Fruit fly (Drosophila melanogaster) whole organism, embryonic: Measurements from ENCODE around the gene CG15767.

Experiments used
- CG10654 ChIP-seq: fragments of 200-800 bp; sonication (Bioruptor generic); optimal IDR thresholded peaks from 2 replicates; lab custom pipeline; 2016; ENCODE audit warnings: missing biosample characterization, missing genetic modification characterization
- CG11560 ChIP-seq: fragments of 200-800 bp; sonication (Bioruptor generic); IDR thresholded peaks from 3 replicates; pipeline ENCODE4 v1.3.6; 2022; ENCODE audit warnings: missing biosample characterization, missing genetic modification characterization
- CG12236 ChIP-seq: fragments of 200-800 bp; sonication (Bioruptor generic); optimal IDR thresholded peaks from 2 replicates; lab custom pipeline; 2016; ENCODE audit warnings: missing biosample characterization, missing genetic modification characterization
- CG12744 ChIP-seq: fragments of 200-800 bp; sonication (Bioruptor generic); optimal IDR thresholded peaks from 2 replicates; lab custom pipeline; 2016; ENCODE audit warnings: missing biosample characterization, missing genetic modification characterization
- CG13287 ChIP-seq: fragments of 200-800 bp; sonication (Bioruptor generic); IDR thresholded peaks from 2 replicates; pipeline ENCODE4 v1.3.6; 2022; ENCODE audit warnings: missing biosample characterization, missing genetic modification characterization; ENCODE audit not compliant: partially characterized antibody
- CG13624 ChIP-seq: fragments of 200-800 bp; sonication (Bioruptor generic); optimal IDR thresholded peaks from 2 replicates; lab custom pipeline; 2016; ENCODE audit warnings: missing biosample characterization, missing genetic modification characterization
- CG15479 ChIP-seq: fragments of 200-800 bp; sonication (Bioruptor generic); optimal IDR thresholded peaks from 3 replicates; lab custom pipeline; 2019; ENCODE audit warnings: missing biosample characterization, mild to moderate bottlenecking, missing genetic modification characterization, moderate library complexity
- CG1602 ChIP-seq: fragments of 200-800 bp; sonication (Bioruptor generic); optimal IDR thresholded peaks from 3 replicates; lab custom pipeline; 2016; ENCODE audit warnings: missing biosample characterization, missing genetic modification characterization
- CG17385 ChIP-seq: fragments of 200-800 bp; sonication (Bioruptor generic); optimal IDR thresholded peaks from 3 replicates; lab custom pipeline; 2018; ENCODE audit warnings: missing biosample characterization, mild to moderate bottlenecking, missing genetic modification characterization
- CG30403 ChIP-seq: fragments of 200-800 bp; sonication (Bioruptor generic); optimal IDR thresholded peaks from 3 replicates; lab custom pipeline; 2016; ENCODE audit warnings: missing biosample characterization, missing genetic modification characterization
- CG31365 ChIP-seq: fragments of 200-800 bp; sonication (Bioruptor generic); optimal IDR thresholded peaks from 2 replicates; lab custom pipeline; 2018; ENCODE audit warnings: missing biosample characterization, mild to moderate bottlenecking, missing genetic modification characterization
- CG31441 ChIP-seq: fragments of 200-800 bp; sonication (Bioruptor generic); IDR thresholded peaks from 2 replicates; pipeline ENCODE4 v1.3.6; 2022; ENCODE audit warnings: missing biosample characterization, missing genetic modification characterization
- CG32767 ChIP-seq: fragments of 200-800 bp; sonication (Bioruptor generic); IDR thresholded peaks from 2 replicates; pipeline ENCODE4 v1.3.6; 2022; ENCODE audit warnings: missing biosample characterization, missing genetic modification characterization
- CG3281 ChIP-seq: fragments of 200-800 bp; sonication (Bioruptor generic); optimal IDR thresholded peaks from 3 replicates; lab custom pipeline; 2017; ENCODE audit warnings: missing biosample characterization, mild to moderate bottlenecking, missing genetic modification characterization
- CG34224 ChIP-seq: fragments of 200-800 bp; sonication (Bioruptor generic); IDR thresholded peaks from 3 replicates; pipeline ENCODE4 v1.3.6; 2022; ENCODE audit warnings: missing biosample characterization, missing genetic modification characterization; ENCODE audit not compliant: partially characterized antibody
- CG34422 ChIP-seq: fragments of 200-800 bp; sonication (Bioruptor generic); IDR thresholded peaks from 3 replicates; pipeline ENCODE4 v1.3.6; 2022; ENCODE audit warnings: missing biosample characterization, missing genetic modification characterization
- CG3838 ChIP-seq: fragments of 200-800 bp; sonication (Bioruptor generic); optimal IDR thresholded peaks from 3 replicates; lab custom pipeline; 2016; ENCODE audit warnings: missing biosample characterization, missing genetic modification characterization
- CG4282 ChIP-seq: fragments of 200-800 bp; sonication (Bioruptor generic); optimal IDR thresholded peaks from 2 replicates; lab custom pipeline; 2016; ENCODE audit warnings: missing biosample characterization, missing genetic modification characterization
- CG43689 ChIP-seq: fragments of 200-800 bp; sonication (Bioruptor generic); IDR thresholded peaks from 2 replicates; pipeline ENCODE4 v1.3.6; 2022; ENCODE audit warnings: missing biosample characterization, missing genetic modification characterization
- CG4820 ChIP-seq: fragments of 200-800 bp; sonication (Bioruptor generic); optimal IDR thresholded peaks from 3 replicates; lab custom pipeline; 2016; ENCODE audit warnings: missing biosample characterization, missing genetic modification characterization
- CG8478 ChIP-seq: fragments of >200 bp; optimal IDR thresholded peaks from 2 replicates; lab custom pipeline; 2018
- CG8944 ChIP-seq: fragments of 200-800 bp; sonication (Bioruptor generic); optimal IDR thresholded peaks from 3 replicates; lab custom pipeline; 2016; ENCODE audit warnings: missing biosample characterization, missing genetic modification characterization
- ERR ChIP-seq: fragments of 200-800 bp; sonication (Bioruptor generic); optimal IDR thresholded peaks from 2 replicates; lab custom pipeline; 2016; ENCODE audit warnings: missing biosample characterization, missing genetic modification characterization
- Ets65A ChIP-seq: fragments of 200-800 bp; sonication (Bioruptor generic); peaks from one replicate; lab custom pipeline; 2016; ENCODE audit warnings: missing biosample characterization, missing genetic modification characterization
- Hand ChIP-seq: fragments of 200-800 bp; sonication (Bioruptor generic); optimal IDR thresholded peaks from 2 replicates; lab custom pipeline; 2017; ENCODE audit warnings: mild to moderate bottlenecking, missing biosample characterization, missing genetic modification reagents, missing genetic modification characterization
- HmgD ChIP-seq: fragments of 200-800 bp; sonication (Bioruptor generic); optimal IDR thresholded peaks from 3 replicates; lab custom pipeline; 2016; ENCODE audit warnings: missing biosample characterization, missing genetic modification characterization
- Jarid2 ChIP-seq: fragments of 200-800 bp; sonication (Bioruptor generic); optimal IDR thresholded peaks from 3 replicates; lab custom pipeline; 2017; ENCODE audit warnings: mild to moderate bottlenecking, missing biosample characterization, missing genetic modification reagents, missing genetic modification characterization
- MTF-1 ChIP-seq: fragments of 200-800 bp; sonication (Bioruptor generic); optimal IDR thresholded peaks from 2 replicates; lab custom pipeline; 2018; ENCODE audit warnings: missing biosample characterization, mild to moderate bottlenecking, missing genetic modification characterization, borderline replicate concordance
- Rx ChIP-seq: fragments of 200-800 bp; sonication (Bioruptor generic); IDR thresholded peaks from 2 replicates; pipeline ENCODE4 v1.3.6; 2022; ENCODE audit warnings: missing biosample characterization, missing genetic modification characterization
- Spps ChIP-seq: fragments of 200-800 bp; sonication (Bioruptor generic); optimal IDR thresholded peaks from 2 replicates; lab custom pipeline; 2018; ENCODE audit warnings: missing biosample characterization, mild to moderate bottlenecking, missing genetic modification characterization
- Usf ChIP-seq: fragments of 200-800 bp; sonication (Bioruptor generic); optimal IDR thresholded peaks from 2 replicates; lab custom pipeline; 2017; ENCODE audit warnings: missing genotype, missing biosample characterization, missing genetic modification characterization
- ato ChIP-seq: fragments of 200-800 bp; sonication (Bioruptor generic); IDR thresholded peaks from 2 replicates; pipeline ENCODE4 v1.3.6; 2022; ENCODE audit warnings: missing biosample characterization, missing genetic modification characterization; ENCODE audit not compliant: partially characterized antibody
- bbx ChIP-seq: fragments of 200-800 bp; sonication (Bioruptor generic); IDR thresholded peaks from 2 replicates; pipeline ENCODE4 v1.3.6; 2022; ENCODE audit warnings: missing biosample characterization, missing genetic modification characterization; ENCODE audit not compliant: partially characterized antibody
- cas ChIP-seq: fragments of 200-800 bp; sonication (Bioruptor generic); IDR thresholded peaks from 2 replicates; pipeline ENCODE4 v1.3.6; 2022; ENCODE audit warnings: missing biosample characterization, missing genetic modification characterization
- chm ChIP-seq: fragments of 200-800 bp; sonication (Bioruptor generic); IDR thresholded peaks from 2 replicates; pipeline ENCODE4 v1.3.6; 2022; ENCODE audit warnings: missing biosample characterization, missing genetic modification characterization
- corto ChIP-seq: fragments of 200-800 bp; sonication (Bioruptor generic); optimal IDR thresholded peaks from 2 replicates; lab custom pipeline; 2016; ENCODE audit warnings: missing biosample characterization, mild to moderate bottlenecking, missing genetic modification characterization, moderate library complexity
- danr ChIP-seq: fragments of 200-800 bp; sonication (Bioruptor generic); IDR thresholded peaks from 2 replicates; pipeline ENCODE4 v1.3.6; 2022; ENCODE audit warnings: missing biosample characterization, missing genetic modification characterization
- dimm ChIP-seq: fragments of 200-800 bp; sonication (Bioruptor generic); IDR thresholded peaks from 2 replicates; pipeline ENCODE4 v1.3.6; 2022; ENCODE audit warnings: missing biosample characterization, missing genetic modification characterization
- gem ChIP-seq: fragments of 200-800 bp; sonication (Bioruptor generic); optimal IDR thresholded peaks from 2 replicates; lab custom pipeline; 2019; ENCODE audit warnings: missing biosample characterization, mild to moderate bottlenecking, missing genetic modification characterization, moderate library complexity
- ken ChIP-seq: fragments of 200-800 bp; sonication (Bioruptor generic); IDR thresholded peaks from 3 replicates; pipeline ENCODE4 v1.3.6; 2022; ENCODE audit warnings: missing biosample characterization, missing genetic modification characterization
- lola ChIP-seq, 3 experiments: fragments of >200 bp in 2 of 3; fragments of 200-800 bp in 1 of 3; sonication (Bioruptor generic) in 1 of 3; optimal IDR thresholded peaks; 2 replicates each; lab custom pipeline; 2017 to 2019; ENCODE audit warnings: missing biosample characterization in 3 of 3, missing genetic modification characterization in 3 of 3, mild to moderate bottlenecking in 1 of 3, moderate library complexity in 1 of 3
- pho ChIP-seq: fragments of 200-800 bp; sonication (Bioruptor generic); optimal IDR thresholded peaks from 2 replicates; lab custom pipeline; 2016; ENCODE audit warnings: missing biosample characterization, missing genetic modification characterization
- phol ChIP-seq: fragments of 200-800 bp; sonication (Bioruptor generic); optimal IDR thresholded peaks from 3 replicates; lab custom pipeline; 2018; ENCODE audit warnings: missing biosample characterization, mild to moderate bottlenecking, missing genetic modification characterization, moderate library complexity
- repo ChIP-seq: fragments of 200-800 bp; sonication (Bioruptor generic); optimal IDR thresholded peaks from 2 replicates; lab custom pipeline; 2016; ENCODE audit warnings: missing biosample characterization, missing genetic modification characterization
- run ChIP-seq: fragments of 200-800 bp; sonication (Bioruptor generic); optimal IDR thresholded peaks from 3 replicates; lab custom pipeline; 2018; ENCODE audit warnings: missing biosample characterization, mild to moderate bottlenecking, missing genetic modification characterization
- slp2 ChIP-seq: fragments of 200-800 bp; sonication (Bioruptor generic); optimal IDR thresholded peaks from 2 replicates; lab custom pipeline; 2016; ENCODE audit warnings: missing biosample characterization, missing genetic modification characterization
- sug ChIP-seq: fragments of 200-800 bp; optimal IDR thresholded peaks from 2 replicates; lab custom pipeline; 2019; ENCODE audit warnings: missing biosample characterization, mild to moderate bottlenecking, missing genetic modification characterization, moderate library complexity
- tio ChIP-seq: fragments of 200-800 bp; sonication (Bioruptor generic); optimal IDR thresholded peaks from 2 replicates; lab custom pipeline; 2017; ENCODE audit warnings: missing biosample characterization, missing genetic modification characterization, inconsistent platforms
- vnd ChIP-seq: fragments of 200-800 bp; sonication (Bioruptor generic); IDR thresholded peaks from 3 replicates; pipeline ENCODE4 v1.3.6; 2022; ENCODE audit warnings: missing biosample characterization, missing genetic modification characterization; ENCODE audit not compliant: partially characterized antibody

CG15767 gene

DNA sequence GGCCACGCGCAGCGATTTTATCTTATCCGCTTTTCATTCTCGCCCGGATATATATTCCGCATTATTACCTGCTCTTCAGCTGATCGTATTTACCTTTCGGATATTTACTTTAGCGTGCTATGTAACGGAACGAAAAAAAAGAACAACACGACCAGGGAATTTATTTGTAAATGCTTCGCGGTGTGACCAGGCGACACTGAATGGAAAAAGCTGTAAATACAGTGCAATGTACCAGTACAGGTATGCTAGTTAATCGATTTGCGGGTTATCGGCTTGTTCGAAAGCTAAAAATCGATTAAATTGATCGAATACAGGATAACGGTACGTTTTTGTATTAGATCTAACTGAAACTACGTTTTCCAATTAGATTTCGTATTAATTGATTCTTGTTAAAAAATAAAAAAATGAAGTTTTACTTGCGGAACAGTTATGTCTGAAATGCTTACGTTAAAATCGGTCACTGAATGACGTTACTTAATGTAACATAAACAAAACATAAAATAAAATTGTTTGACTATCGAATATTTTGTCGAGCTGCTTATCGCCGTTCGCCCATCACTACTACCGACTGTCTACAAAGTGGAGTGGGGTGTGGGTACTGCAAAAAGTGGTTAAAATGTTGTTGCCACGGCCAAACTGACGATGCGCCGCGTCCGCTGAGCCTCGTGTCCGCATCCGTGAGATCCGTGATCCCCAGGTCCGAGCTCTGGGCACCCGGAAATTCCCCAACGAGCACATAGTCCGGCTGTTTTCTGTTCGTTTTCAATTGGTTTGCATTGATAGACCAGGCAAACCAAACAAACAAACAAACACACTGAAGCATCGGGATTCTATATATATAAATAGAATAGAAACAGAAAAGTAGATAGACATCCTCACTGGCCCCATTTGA lies 25.0 kb upstream of the CG15767 start, which contains the start of the genes MAPk-Ak2 and CG42699 (continued):
- TF ChIP-seq CG34422 (peak; percentile 77; the same call in 1 of the 3 replicates), gem (tag; lab: Kevin White, UChicago) (peak; percentile 69), CG4282 (peak; percentile 65), run (tag; lab: Kevin White, UChicago) (peak; percentile 62), CG8944 (GFP tag; lab: Kevin White, UChicago) (peak; percentile 68), lola (GFP tag; optimal IDR thresholded peaks at IDR 0.05; lab: Kevin White, UChicago) (peak in 1 of 3 experiments; percentile 64), ato (GFP tag; lab: Robert Waterston, UW) (peak; percentile 69), CG1602 (GFP tag; lab: Kevin White, UChicago) (peak; percentile 56), MTF-1 (GFP tag; lab: Kevin White, UChicago) (peak; percentile 93), dimm (no peak), CG10654 (peak; percentile 70), CG13624 (GFP tag; lab: Kevin White, UChicago) (peak; percentile 78), phol (tag; lab: Kevin White, UChicago) (peak; percentile 20), CG3281 (GFP tag; lab: Kevin White, UChicago) (peak; percentile 76), tio (peak; percentile 58), chm (GFP tag; lab: Robert Waterston, UW) (peak; percentile 92), cas (GFP tag; lab: Robert Waterston, UW) (no peak), CG12236 (GFP tag; lab: Kevin White, UChicago) (peak; percentile 75), sug (tag; lab: Kevin White, UChicago) (peak; percentile 76), corto (GFP tag; lab: Kevin White, UChicago) (no peak), danr (GFP tag; lab: Robert Waterston, UW) (peak; percentile 57; the same call in 1 of the 2 replicates), CG13287 (GFP tag; lab: Robert Waterston, UW) (peak; percentile 60), pho (peak; percentile 81), CG15479 (GFP tag; lab: Kevin White, UChicago) (no peak), CG8478 (lab: Kevin White, UChicago) (no peak), Jarid2 (peak; percentile 82), CG31365 (tag; lab: Kevin White, UChicago) (peak; percentile 71), slp2 (GFP tag; lab: Kevin White, UChicago) (peak; percentile 56), CG30403 (GFP tag; lab: Kevin White, UChicago) (peak; percentile 28), CG3838 (GFP tag; lab: Kevin White, UChicago) (peak; percentile 73), CG32767 (GFP tag; lab: Robert Waterston, UW) (no peak), Ets65A (peak; percentile 55), Usf (no peak), ERR (GFP tag; lab: Kevin White, UChicago) (peak; percentile 73), bbx (peak; percentile 70), vnd (GFP tag; lab: Robert Waterston, UW) (peak; percentile 60), CG17385 (GFP tag; lab: Kevin White, UChicago) (peak; percentile 81), Rx (no peak), ken (GFP tag; lab: Robert Waterston, UW) (no peak), CG34224 (GFP tag; lab: Robert Waterston, UW) (peak; percentile 16; the same call in 2 of the 3 replicates), CG43689 (GFP tag; lab: Robert Waterston, UW) (peak; percentile 54), Hand (GFP tag; lab: Kevin White, UChicago) (peak; percentile 62), CG11560 (tag; lab: Robert Waterston, UW) (peak; percentile 98), CG12744 (GFP tag; lab: Kevin White, UChicago) (peak; percentile 78), HmgD (GFP tag; lab: Kevin White, UChicago) (peak; percentile 60), CG31441 (GFP tag; lab: Robert Waterston, UW) (peak; percentile 45; the same call in 1 of the 2 replicates), repo (GFP tag; lab: Kevin White, UChicago) (peak; percentile 75), CG4820 (peak; percentile 43), Spps (peak; percentile 51)
